Worm (Caenorhabditis elegans) whole organism, young adult: ENCODE measurements around the gene srv-3.

Experiments used
- B0336.3 ChIP-seq: fragments of 200-800 bp; sonication (Bioruptor generic); IDR thresholded peaks from 2 replicates; pipeline ENCODE4 v1.3.6; 2022; ENCODE audit warnings: missing genetic modification characterization, missing compliant biosample characterization
- C06A6.2 ChIP-seq: fragments of 200-800 bp; sonication (Bioruptor generic); conservative IDR thresholded peaks from 2 replicates; pipeline ENCODE4 v1.3.6; 2022; ENCODE audit warnings: missing genetic modification characterization, missing compliant biosample characterization
- D2030.7 ChIP-seq: fragments of 200-800 bp; sonication (Bioruptor generic); IDR thresholded peaks from 2 replicates; pipeline ENCODE4 v1.3.6; 2022; ENCODE audit warnings: missing genetic modification reagents, missing genetic modification characterization, missing compliant biosample characterization
- F23B12.7 ChIP-seq: sonication (generic microtip); optimal IDR thresholded peaks from 2 replicates; lab custom pipeline; 2017; ENCODE audit warnings: missing genetic modification characterization, mild to moderate bottlenecking, missing compliant biosample characterization, antibody characterized with exemption, moderate library complexity; ENCODE audit not compliant: insufficient read depth
- F33H1.4 ChIP-seq: fragments of 200-800 bp; sonication (Bioruptor generic); IDR thresholded peaks from 2 replicates; pipeline ENCODE4 v1.3.6; 2022; ENCODE audit warnings: missing genetic modification reagents, missing genetic modification characterization, missing compliant biosample characterization
- F49E8.2 ChIP-seq: sonication (generic microtip); optimal IDR thresholded peaks from 3 replicates; lab custom pipeline; 2017; ENCODE audit warnings: missing genetic modification characterization, mild to moderate bottlenecking, missing compliant biosample characterization, antibody characterized with exemption, moderate library complexity; ENCODE audit not compliant: insufficient read depth
- T26A5.8 ChIP-seq: sonication (generic microtip); optimal IDR thresholded peaks from 2 replicates; lab custom pipeline; 2016; ENCODE audit warnings: missing genetic modification characterization, missing compliant biosample characterization
- aptf-3 ChIP-seq: fragments of 200-800 bp; sonication (Bioruptor generic); IDR thresholded peaks from 2 replicates; pipeline ENCODE4 v1.3.6; 2022; ENCODE audit warnings: missing genetic modification characterization, missing compliant biosample characterization
- attf-6 ChIP-seq: fragments of 200-800 bp; sonication (Bioruptor generic); IDR thresholded peaks from 2 replicates; pipeline ENCODE4 v1.3.6; 2022; ENCODE audit warnings: missing genetic modification reagents, missing genetic modification characterization, missing compliant biosample characterization
- bed-2 ChIP-seq: fragments of 200-800 bp; sonication (Bioruptor generic); IDR thresholded peaks from 2 replicates; pipeline ENCODE4 v1.3.6; 2022; ENCODE audit warnings: missing genetic modification reagents, missing genetic modification characterization, missing compliant biosample characterization
- ceh-27 ChIP-seq: fragments of 200-800 bp; sonication (Bioruptor generic); optimal IDR thresholded peaks from 2 replicates; lab custom pipeline; 2018; ENCODE audit warnings: mild to moderate bottlenecking, missing genetic modification characterization, moderate library complexity, missing compliant biosample characterization
- ceh-58 ChIP-seq: fragments of 200-800 bp; sonication (Bioruptor generic); IDR thresholded peaks from 2 replicates; pipeline ENCODE4 v1.3.6; 2022; ENCODE audit warnings: missing genetic modification characterization, missing compliant biosample characterization
- ceh-91 ChIP-seq: fragments of 200-800 bp; sonication (Bioruptor generic); IDR thresholded peaks from 2 replicates; pipeline ENCODE4 v1.3.6; 2022; ENCODE audit warnings: missing genetic modification reagents, missing genetic modification characterization, missing compliant biosample characterization
- dox-1 ChIP-seq: fragments of 200-800 bp; sonication (Bioruptor generic); IDR thresholded peaks from 2 replicates; pipeline ENCODE4 v1.3.6; 2022; ENCODE audit warnings: missing genetic modification reagents, missing genetic modification characterization, missing compliant biosample characterization
- dpl-1 ChIP-seq: fragments of 150-350 bp; optimal IDR thresholded peaks from 2 replicates; lab custom pipeline; 2014; ENCODE audit warnings: missing biosample characterization, missing genetic modification reagents, missing genetic modification characterization
- efl-1 ChIP-seq: fragments of 150-350 bp; optimal IDR thresholded peaks from 2 replicates; lab custom pipeline; 2014; ENCODE audit warnings: missing biosample characterization, missing genetic modification reagents, missing genetic modification characterization
- egl-18 ChIP-seq: fragments of 200-800 bp; sonication (Bioruptor generic); IDR thresholded peaks from 2 replicates; pipeline ENCODE4 v1.3.6; 2022; ENCODE audit warnings: missing genetic modification reagents, missing genetic modification characterization, missing compliant biosample characterization
- hlh-12 ChIP-seq: sonication (generic microtip); optimal IDR thresholded peaks from 2 replicates; lab custom pipeline; 2016; ENCODE audit warnings: missing genetic modification characterization, missing compliant biosample characterization
- hlh-26 ChIP-seq: fragments of 200-800 bp; sonication (Bioruptor generic); conservative IDR thresholded peaks from 2 replicates; pipeline ENCODE4 v1.3.6; 2022; ENCODE audit warnings: missing genetic modification reagents, missing genetic modification characterization, missing compliant biosample characterization
- hmg-1.2 ChIP-seq: fragments of 200-800 bp; sonication (Bioruptor generic); IDR thresholded peaks from 2 replicates; pipeline ENCODE4 v1.3.6; 2022; ENCODE audit warnings: missing genetic modification reagents, missing genetic modification characterization, missing compliant biosample characterization
- let-526 ChIP-seq: fragments of 200-800 bp; sonication (Bioruptor generic); IDR thresholded peaks from 2 replicates; pipeline ENCODE4 v1.3.6; 2022; ENCODE audit warnings: missing genetic modification reagents, missing genetic modification characterization, missing compliant biosample characterization
- lin-54 ChIP-seq: fragments of 200-800 bp; sonication (Bioruptor generic); optimal IDR thresholded peaks from 2 replicates; lab custom pipeline; 2018; ENCODE audit warnings: mild to moderate bottlenecking, missing genetic modification characterization, missing compliant biosample characterization
- lir-1 ChIP-seq: fragments of 200-800 bp; sonication (Bioruptor generic); conservative IDR thresholded peaks from 2 replicates; pipeline ENCODE4 v1.3.6; 2022; ENCODE audit warnings: missing genetic modification reagents, missing genetic modification characterization, missing compliant biosample characterization
- lsl-1 ChIP-seq: fragments of 200-800 bp; sonication (Bioruptor generic); optimal IDR thresholded peaks from 2 replicates; lab custom pipeline; 2018; ENCODE audit warnings: mild to moderate bottlenecking, missing genetic modification characterization, moderate library complexity, missing compliant biosample characterization
- lsy-27 ChIP-seq: sonication (generic microtip); optimal IDR thresholded peaks from 2 replicates; lab custom pipeline; 2017; ENCODE audit warnings: missing genetic modification characterization, mild to moderate bottlenecking, missing compliant biosample characterization, antibody characterized with exemption, missing genotype, borderline replicate concordance; ENCODE audit not compliant: insufficient read depth
- madf-10 ChIP-seq: sonication (generic microtip); optimal IDR thresholded peaks from 2 replicates; lab custom pipeline; 2016; ENCODE audit warnings: mild to moderate bottlenecking, missing genetic modification characterization, missing compliant biosample characterization
- madf-6 ChIP-seq: fragments of 200-800 bp; sonication (Bioruptor generic); IDR thresholded peaks from 2 replicates; pipeline ENCODE4 v1.3.6; 2022; ENCODE audit warnings: missing genetic modification reagents, missing genetic modification characterization, missing compliant biosample characterization
- madf-8 ChIP-seq: fragments of 200-800 bp; sonication (Bioruptor generic); conservative IDR thresholded peaks from 2 replicates; pipeline ENCODE4 v1.3.6; 2022; ENCODE audit warnings: missing genetic modification reagents, missing genetic modification characterization, missing compliant biosample characterization
- mcd-1 ChIP-seq: fragments of 200-800 bp; sonication (Bioruptor generic); IDR thresholded peaks from 2 replicates; pipeline ENCODE4 v1.3.6; 2022; ENCODE audit warnings: missing genetic modification reagents, missing genetic modification characterization, missing compliant biosample characterization
- nfya-1 ChIP-seq: sonication (generic microtip); optimal IDR thresholded peaks from 2 replicates; lab custom pipeline; 2017; ENCODE audit warnings: antibody characterized with exemption, missing compliant biosample characterization, missing genetic modification characterization, borderline replicate concordance; ENCODE audit not compliant: insufficient read depth
- nfya-2 ChIP-seq: fragments of 200-800 bp; sonication (Bioruptor generic); IDR thresholded peaks from 2 replicates; pipeline ENCODE4 v1.3.6; 2022; ENCODE audit warnings: missing genetic modification reagents, missing genetic modification characterization, missing compliant biosample characterization
- nhr-120 ChIP-seq: fragments of 200-800 bp; sonication (Bioruptor generic); IDR thresholded peaks from 2 replicates; pipeline ENCODE4 v1.3.6; 2022; ENCODE audit warnings: missing genetic modification characterization, missing compliant biosample characterization
- snpc-1.3 ChIP-seq: sonication (generic microtip); optimal IDR thresholded peaks from 2 replicates; lab custom pipeline; 2017; ENCODE audit warnings: missing genetic modification characterization, mild to moderate bottlenecking, missing compliant biosample characterization, antibody characterized with exemption, moderate library complexity, missing genotype, missing genetic modification reagents; ENCODE audit not compliant: insufficient read depth
- snpc-3.4 ChIP-seq: sonication (generic microtip); optimal IDR thresholded peaks from 2 replicates; lab custom pipeline; 2017; ENCODE audit warnings: missing genetic modification characterization, mild to moderate bottlenecking, missing compliant biosample characterization, antibody characterized with exemption, moderate library complexity, missing genotype, missing genetic modification reagents
- somi-1 ChIP-seq: fragments of 200-800 bp; sonication (Bioruptor generic); optimal IDR thresholded peaks from 2 replicates; lab custom pipeline; 2018; ENCODE audit warnings: mild to moderate bottlenecking, missing genetic modification characterization, missing compliant biosample characterization
- xnd-1 ChIP-seq: sonication (generic microtip); optimal IDR thresholded peaks from 2 replicates; lab custom pipeline; 2016; ENCODE audit warnings: missing genotype, missing genetic modification reagents, missing genetic modification characterization, missing compliant biosample characterization
- zfh-2 ChIP-seq: fragments of 200-800 bp; sonication (Bioruptor generic); conservative IDR thresholded peaks from 2 replicates; pipeline ENCODE4 v1.3.6; 2022; ENCODE audit warnings: missing genetic modification reagents, missing genetic modification characterization, missing compliant biosample characterization
- ztf-22 ChIP-seq: fragments of 200-800 bp; sonication (Bioruptor generic); optimal IDR thresholded peaks from 2 replicates; lab custom pipeline; 2018; ENCODE audit warnings: mild to moderate bottlenecking, missing genetic modification characterization, moderate library complexity, missing compliant biosample characterization
- ztf-26 ChIP-seq: sonication (generic microtip); optimal IDR thresholded peaks from 2 replicates; lab custom pipeline; 2017; ENCODE audit warnings: missing genetic modification characterization, missing compliant biosample characterization

srv-3 gene

DNA sequence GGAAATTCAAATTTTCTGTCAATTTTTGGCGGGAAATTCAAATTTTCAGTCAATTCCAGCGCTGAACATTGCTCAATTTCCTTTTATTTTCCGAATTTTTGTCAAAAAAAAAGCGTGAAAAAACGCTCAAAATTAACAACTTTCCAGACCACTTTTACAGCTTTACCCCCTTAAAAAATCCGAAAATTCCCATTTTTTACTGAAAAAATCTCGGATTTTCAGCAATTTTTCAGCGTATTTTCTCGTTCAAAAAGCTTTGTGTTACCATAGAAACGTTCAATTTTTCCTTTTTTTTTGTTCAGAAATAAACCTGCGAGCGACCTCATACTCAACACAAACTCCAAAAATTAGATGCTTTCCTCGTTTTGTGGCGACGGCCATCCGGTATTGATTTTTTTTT is 34.2 kb downstream of the srv-3 start, which contains the start of gene mrp-7:
TSS of gene mrp-7 (plus strand) at position 301 of the 400 bp plus-strand sequence.
- no peak for TF ChIP-seq xnd-1 (tag; lab: Kevin White, UChicago)
- TF ChIP-seq, all 124 proteins: peak for 0

DNA sequence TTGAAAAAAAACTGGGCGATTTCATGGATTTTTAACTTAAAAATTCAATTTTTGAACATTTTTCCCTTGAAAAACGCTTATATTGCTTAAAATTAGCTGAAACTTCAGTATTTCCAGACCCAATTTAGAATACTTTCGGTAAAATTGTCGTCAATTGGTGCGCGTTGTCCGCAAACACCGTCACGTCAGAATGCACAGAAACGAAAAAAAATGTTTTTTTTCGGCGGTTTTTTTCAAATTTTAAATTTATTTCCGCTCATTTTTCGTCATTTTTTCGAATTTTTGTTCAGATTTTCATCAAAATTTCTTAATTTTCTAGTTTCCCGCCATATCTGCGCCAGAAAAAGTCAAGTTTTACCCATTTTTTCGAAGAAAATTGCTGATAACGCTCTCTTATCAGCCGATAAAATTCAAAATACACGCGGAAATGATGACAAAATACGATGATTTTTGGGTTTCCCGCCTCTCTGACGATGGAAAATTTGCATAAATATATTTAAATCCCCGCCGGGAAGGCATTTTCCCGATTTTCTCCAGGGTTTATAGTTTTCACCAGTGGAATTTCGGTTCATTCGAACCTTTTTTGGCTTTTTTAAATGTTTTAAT is 35.3 kb downstream of the srv-3 start:
- TF ChIP-seq efl-1 (GFP tag; lab: Kevin White, UChicago) (peak; percentile 84), nfya-1 (tag; lab: Kevin White, UChicago) (no peak), dpl-1 (GFP tag; lab: Kevin White, UChicago) (peak; percentile 63), ztf-26 (tag; lab: Kevin White, UChicago) (no peak), zfh-2 (GFP tag; lab: Robert Waterston, UW) (no peak), lin-54 (GFP tag; lab: Kevin White, UChicago) (peak; percentile 66), F23B12.7 (tag; lab: Kevin White, UChicago) (no peak), mcd-1 (GFP tag; lab: Robert Waterston, UW) (no peak), lsl-1 (peak; percentile 56), hmg-1.2 (GFP tag; lab: Robert Waterston, UW) (0 out of 2 replicates have a peak, but pooled peaks have one; percentile 9), F49E8.2 (tag; lab: Kevin White, UChicago) (peak; percentile 12), F33H1.4 (GFP tag; lab: Robert Waterston, UW) (peak; percentile 29; the same call in 1 of the 2 replicates), egl-18 (GFP tag; lab: Robert Waterston, UW) (no peak), dox-1 (GFP tag; lab: Robert Waterston, UW) (peak; percentile 35; the same call in 1 of the 2 replicates), lsy-27 (no peak), let-526 (no peak), snpc-3.4 (tag; lab: Kevin White, UChicago) (peak; percentile 13), B0336.3 (GFP tag; lab: Robert Waterston, UW) (no peak), madf-8 (GFP tag; lab: Robert Waterston, UW) (peak; percentile 82), hlh-26 (no peak), C06A6.2 (no peak), hlh-12 (tag; lab: Kevin White, UChicago) (no peak), D2030.7 (GFP tag; lab: Robert Waterston, UW) (peak; percentile 64), ceh-27 (GFP tag; lab: Kevin White, UChicago) (no peak), madf-6 (GFP tag; lab: Robert Waterston, UW) (peak; percentile 90), somi-1 (GFP tag; lab: Kevin White, UChicago) (no peak), nfya-2 (no peak), T26A5.8 (tag; lab: Kevin White, UChicago) (no peak), ztf-22 (GFP tag; lab: Kevin White, UChicago) (no peak), ceh-58 (GFP tag; lab: Robert Waterston, UW) (no peak), nhr-120 (GFP tag; lab: Robert Waterston, UW) (no peak), aptf-3 (GFP tag; lab: Robert Waterston, UW) (no peak), snpc-1.3 (tag; lab: Kevin White, UChicago) (peak; percentile 21), xnd-1 (tag; lab: Kevin White, UChicago) (peak; percentile 64), lir-1 (no peak), madf-10 (tag; lab: Kevin White, UChicago) (no peak), ceh-91 (GFP tag; lab: Robert Waterston, UW) (peak; percentile 55; the same call in 1 of the 2 replicates), bed-2 (GFP tag; lab: Robert Waterston, UW) (no peak), attf-6 (GFP tag; lab: Robert Waterston, UW) (no peak)
